Worm (Caenorhabditis elegans): ENCODE results near the gene rpa-1.

Gene rpa-1

ce11 chrII:7663704-7664660 lies at the start of gene rpa-1, which contains the start of gene F18A1.7:
TSS of gene rpa-1 (plus strand) at chrII:7664582.
TSS of gene F18A1.7 (minus strand) at chrII:7663754.
- TF ChIP-seq alr-1 (tag; optimal IDR thresholded peaks at IDR 0.05; ENCODE audit: borderline replicate concordance) (no peak), blmp-1 (tag; optimal IDR thresholded peaks at IDR 0.05) (peak; percentile 39), ets-5 (GFP tag; IDR thresholded peaks at IDR 0.05) (no peak), fos-1 (tag; optimal IDR thresholded peaks at IDR 0.05) (no peak), efl-1 (optimal IDR thresholded peaks at IDR 0.05) (peak; percentile 36 to 54), efl-1 (GFP tag; optimal IDR thresholded peaks at IDR 0.05 in 1 of 2) (peak; percentile 9 to 62), egl-13 (tag; optimal IDR thresholded peaks at IDR 0.05) (no peak), ama-1 (optimal IDR thresholded peaks at IDR 0.05) (no peak), dpl-1 (GFP tag; optimal IDR thresholded peaks at IDR 0.05) (peak; percentile 53 to 82 (median 71)), lir-3 (tag; optimal IDR thresholded peaks at IDR 0.05; ENCODE audit: poor library complexity) (no peak), F16B12.6 (tag; optimal IDR thresholded peaks at IDR 0.05) (peak; percentile 78), xbp-1 (tag; optimal IDR thresholded peaks at IDR 0.05) (no peak), unc-98 (GFP tag; IDR thresholded peaks at IDR 0.05) (no peak), grh-1 (GFP tag; IDR thresholded peaks at IDR 0.05) (no peak), lsy-2 (tag; optimal IDR thresholded peaks at IDR 0.05) (peak; percentile 11 to 60), elt-2 (tag; optimal IDR thresholded peaks at IDR 0.05) (no peak), tbx-2 (tag; optimal IDR thresholded peaks at IDR 0.05) (no peak), irx-1 (tag; optimal IDR thresholded peaks at IDR 0.05) (no peak), lin-39 (tag; optimal IDR thresholded peaks at IDR 0.05) (no peak), lin-35 (GFP tag; optimal IDR thresholded peaks at IDR 0.05) (peak; percentile 59 to 76), pax-3 (tag; optimal IDR thresholded peaks at IDR 0.05) (no peak), nhr-76 (tag; optimal IDR thresholded peaks at IDR 0.05) (no peak), mep-1 (tag; optimal IDR thresholded peaks at IDR 0.05) (peak; percentile 25), snu-23 (GFP tag; optimal IDR thresholded peaks at IDR 0.05) (peak; percentile 15)

ce11 chrII:7615318-7615891 lies 49.0 kb upstream of the rpa-1 start:
- peak; percentile 14 for TF ChIP-seq lin-13 (GFP tag; optimal IDR thresholded peaks at IDR 0.05)
- TF ChIP-seq ceh-90 (tag; optimal IDR thresholded peaks at IDR 0.05) = no peak
- TF ChIP-seq nhr-237 (tag; optimal IDR thresholded peaks at IDR 0.05) = no peak
- no peak for TF ChIP-seq alr-1 (tag; optimal IDR thresholded peaks at IDR 0.05; ENCODE audit: borderline replicate concordance)
- TF ChIP-seq mab-9 (GFP tag; IDR thresholded peaks at IDR 0.05) = no peak
- TF ChIP-seq zip-4 (GFP tag; optimal IDR thresholded peaks at IDR 0.05) = no peak
- no peak for TF ChIP-seq hlh-4 (tag; optimal IDR thresholded peaks at IDR 0.05)
- no peak for TF ChIP-seq nhr-84 (tag; optimal IDR thresholded peaks at IDR 0.05)
- TF ChIP-seq fos-1 (tag; optimal IDR thresholded peaks at IDR 0.05) = no peak
- TF ChIP-seq unc-62 (GFP tag; optimal IDR thresholded peaks at IDR 0.05) = no peak
- no peak for TF ChIP-seq ces-1 (GFP tag; optimal IDR thresholded peaks at IDR 0.05)
- TF ChIP-seq snu-23 (GFP tag; optimal IDR thresholded peaks at IDR 0.05) = peak; percentile 40
- TF ChIP-seq mef-2 (tag; optimal IDR thresholded peaks at IDR 0.05) = no peak
- no peak for TF ChIP-seq mdl-1 (tag; optimal IDR thresholded peaks at IDR 0.05)
- TF ChIP-seq jun-1 (tag; optimal IDR thresholded peaks at IDR 0.05) = no peak
- no peak for TF ChIP-seq nhr-28 (tag; optimal IDR thresholded peaks at IDR 0.05)
- TF ChIP-seq fkh-10 (GFP tag; optimal IDR thresholded peaks at IDR 0.05) = no peak
- no peak for TF ChIP-seq unc-130 (tag; optimal IDR thresholded peaks at IDR 0.05)
- TF ChIP-seq aly-2 (tag; optimal IDR thresholded peaks at IDR 0.05) = no peak
- no peak for TF ChIP-seq dsc-1 (tag; optimal IDR thresholded peaks at IDR 0.05)
- TF ChIP-seq lin-14 (GFP tag; optimal IDR thresholded peaks at IDR 0.05) = peak; percentile 32
- TF ChIP-seq skn-1 (tag; optimal IDR thresholded peaks at IDR 0.05) = no peak
- no peak for TF ChIP-seq C34B4.2 (tag; optimal IDR thresholded peaks at IDR 0.05)
- peak; percentile 30 to 49 for TF ChIP-seq efl-1 (optimal IDR thresholded peaks at IDR 0.05)
- peak; percentile 20 to 78 for TF ChIP-seq efl-1 (GFP tag; optimal IDR thresholded peaks at IDR 0.05 in 1 of 2)
- no peak for TF ChIP-seq unc-98 (GFP tag; IDR thresholded peaks at IDR 0.05)
- no peak for TF ChIP-seq fkh-4 (tag; optimal IDR thresholded peaks at IDR 0.05; ENCODE audit: borderline replicate concordance)
- no peak for TF ChIP-seq nhr-47 (tag; optimal IDR thresholded peaks at IDR 0.05)
- TF ChIP-seq pax-3 (tag; optimal IDR thresholded peaks at IDR 0.05) = no peak
- TF ChIP-seq nhr-19 (GFP tag; conservative IDR thresholded peaks at IDR 0.05) = no peak
- peak in 1 of 3 experiments; percentile 10 for TF ChIP-seq dpl-1 (GFP tag; optimal IDR thresholded peaks at IDR 0.05)
- no peak for TF ChIP-seq ztf-11 (tag; optimal IDR thresholded peaks at IDR 0.05)
- peak; percentile 23 for TF ChIP-seq swsn-7 (tag; optimal IDR thresholded peaks at IDR 0.05)

Measured in whole organism, L1 larva.